Fruit fly (Drosophila melanogaster) S2 (cell line): ENCODE data around the gene CG4789.

ENCODE experiments used
- CG8478 ChIP-seq: fragments of >200 bp; optimal IDR thresholded peaks from 2 replicates; lab custom pipeline; 2018
- CTCF ChIP-seq, 2 experiments: fragments of >200 bp; optimal IDR thresholded peaks; 2 replicates each; lab custom pipeline; 2018

- TF ChIP-seq CTCF (optimal IDR thresholded peaks at IDR 0.05; lab: Kevin White, UChicago) (no peak), CG8478 (lab: Kevin White, UChicago) (no peak)
Measured at dm6 chrX:16834259-16834658, 33.5 kb downstream of the CG4789 start.
